Worm (Caenorhabditis elegans) whole organism, L3 larva: ENCODE results near the gene lect-2.

Source experiments
- R02D3.7 ChIP-seq: fragments of 150-350 bp; optimal IDR thresholded peaks from 2 replicates; lab custom pipeline; 2014; ENCODE audit warnings: missing biosample characterization, missing genetic modification characterization
- ZK546.5 ChIP-seq: sonication (generic microtip); optimal IDR thresholded peaks from 2 replicates; lab custom pipeline; 2017; ENCODE audit warnings: missing biosample characterization, missing genetic modification characterization
- aly-2 ChIP-seq: fragments of 150-350 bp; optimal IDR thresholded peaks from 2 replicates; lab custom pipeline; 2014; ENCODE audit warnings: missing biosample characterization, missing genetic modification characterization
- ama-1 ChIP-seq: fragments of 150-350 bp; optimal IDR thresholded peaks from 2 replicates; lab custom pipeline; 2018
- ceh-16 ChIP-seq: sonication (generic microtip); optimal IDR thresholded peaks from 2 replicates; lab custom pipeline; 2017; ENCODE audit warnings: missing biosample characterization, missing genetic modification characterization
- ceh-28 ChIP-seq: fragments of 150-350 bp; optimal IDR thresholded peaks from 2 replicates; lab custom pipeline; 2014; ENCODE audit warnings: missing biosample characterization, missing genetic modification reagents, missing genetic modification characterization
- ceh-9 ChIP-seq: sonication (generic microtip); optimal IDR thresholded peaks from 2 replicates; lab custom pipeline; 2018; ENCODE audit warnings: missing biosample characterization, missing genetic modification characterization
- daf-12 ChIP-seq: fragments of 150-350 bp; optimal IDR thresholded peaks from 2 replicates; lab custom pipeline; 2014; ENCODE audit warnings: missing biosample characterization, missing genetic modification reagents, missing genetic modification characterization
- egl-27 ChIP-seq: sonication (generic microtip); optimal IDR thresholded peaks from 4 replicates; lab custom pipeline; 2017; ENCODE audit warnings: missing biosample characterization, missing genetic modification reagents, missing genetic modification characterization
- egl-5 ChIP-seq: fragments of 150-350 bp; optimal IDR thresholded peaks from 2 replicates; lab custom pipeline; 2017; ENCODE audit warnings: missing biosample characterization, missing genetic modification reagents, missing genetic modification characterization, inconsistent platforms
- elt-1 ChIP-seq: fragments of 150-350 bp; optimal IDR thresholded peaks from 2 replicates; lab custom pipeline; 2014; ENCODE audit warnings: missing biosample characterization, missing genetic modification characterization
- elt-2 ChIP-seq: sonication (generic microtip); optimal IDR thresholded peaks from 2 replicates; lab custom pipeline; 2016; ENCODE audit warnings: missing genetic modification reagents, mild to moderate bottlenecking, missing genetic modification characterization, missing compliant biosample characterization
- elt-3 ChIP-seq, 3 experiments: fragments of 150-350 bp in 1 of 3; sonication (generic microtip) in 2 of 3; optimal IDR thresholded peaks; 2 replicates in 2 of 3; 4 replicates in 1 of 3; lab custom pipeline; 2014 to 2017; ENCODE audit warnings: missing biosample characterization in 3 of 3, missing genetic modification characterization in 3 of 3
- eor-1 ChIP-seq, 2 experiments: fragments of 150-350 bp; optimal IDR thresholded peaks; 2 replicates each; lab custom pipeline; 2014 to 2018; ENCODE audit warnings: missing biosample characterization in 2 of 2, missing genetic modification characterization in 2 of 2
- fkh-10 ChIP-seq: sonication (generic microtip); optimal IDR thresholded peaks from 2 replicates; lab custom pipeline; 2017; ENCODE audit warnings: missing biosample characterization, missing genetic modification reagents, missing genetic modification characterization
- fkh-2 ChIP-seq: fragments of 150-350 bp; optimal IDR thresholded peaks from 2 replicates; lab custom pipeline; 2014; ENCODE audit warnings: missing biosample characterization, missing genetic modification reagents, missing genetic modification characterization
- fos-1 ChIP-seq: fragments of 150-350 bp; optimal IDR thresholded peaks from 2 replicates; lab custom pipeline; 2014; ENCODE audit warnings: missing biosample characterization, missing genetic modification characterization
- hmg-11 ChIP-seq: sonication (generic microtip); optimal IDR thresholded peaks from 2 replicates; lab custom pipeline; 2016; ENCODE audit warnings: missing genetic modification characterization, missing compliant biosample characterization
- jun-1 ChIP-seq: fragments of 150-350 bp; optimal IDR thresholded peaks from 2 replicates; lab custom pipeline; 2014; ENCODE audit warnings: missing biosample characterization, missing genetic modification reagents, missing genetic modification characterization
- lin-15B ChIP-seq: fragments of 150-350 bp; optimal IDR thresholded peaks from 2 replicates; lab custom pipeline; 2014; ENCODE audit warnings: missing biosample characterization, missing genetic modification characterization
- lin-39 ChIP-seq: fragments of 150-350 bp; optimal IDR thresholded peaks from 2 replicates; lab custom pipeline; 2018; ENCODE audit warnings: missing biosample characterization, missing genetic modification reagents, missing genetic modification characterization
- mml-1 ChIP-seq: fragments of 150-350 bp; sonication (generic microtip); optimal IDR thresholded peaks from 3 replicates; lab custom pipeline; 2014; ENCODE audit warnings: missing biosample characterization, missing genetic modification characterization
- nfya-1 ChIP-seq: sonication (generic microtip); optimal IDR thresholded peaks from 2 replicates; lab custom pipeline; 2017; ENCODE audit warnings: missing genetic modification characterization, mild to moderate bottlenecking, missing compliant biosample characterization, antibody characterized with exemption, moderate library complexity; ENCODE audit not compliant: insufficient read depth
- nhr-11 ChIP-seq: fragments of 150-350 bp; optimal IDR thresholded peaks from 2 replicates; lab custom pipeline; 2014; ENCODE audit warnings: missing biosample characterization, missing genetic modification characterization
- nhr-12 ChIP-seq: fragments of 150-350 bp; optimal IDR thresholded peaks from 2 replicates; lab custom pipeline; 2014; ENCODE audit warnings: missing biosample characterization, missing genetic modification characterization
- nhr-23 ChIP-seq: fragments of 150-350 bp; optimal IDR thresholded peaks from 2 replicates; lab custom pipeline; 2014; ENCODE audit warnings: missing biosample characterization, missing genetic modification reagents, missing genetic modification characterization
- nhr-237 ChIP-seq: fragments of 150-350 bp; optimal IDR thresholded peaks from 2 replicates; lab custom pipeline; 2014; ENCODE audit warnings: missing biosample characterization, missing genetic modification characterization
- nhr-28 ChIP-seq: fragments of 150-350 bp; optimal IDR thresholded peaks from 2 replicates; lab custom pipeline; 2014; ENCODE audit warnings: missing biosample characterization, missing genetic modification characterization
- nhr-43 ChIP-seq: sonication (generic microtip); optimal IDR thresholded peaks from 2 replicates; lab custom pipeline; 2016; ENCODE audit warnings: mild to moderate bottlenecking, missing genetic modification characterization, missing compliant biosample characterization; ENCODE audit not compliant: poor library complexity, severe bottlenecking
- nhr-67 ChIP-seq: fragments of 150-350 bp; optimal IDR thresholded peaks from 2 replicates; lab custom pipeline; 2014; ENCODE audit warnings: missing biosample characterization, missing genetic modification characterization
- nhr-76 ChIP-seq: fragments of 150-350 bp; sonication (generic microtip); optimal IDR thresholded peaks from 5 replicates; lab custom pipeline; 2014; ENCODE audit warnings: missing biosample characterization, missing genetic modification characterization
- nhr-77 ChIP-seq: fragments of 150-350 bp; optimal IDR thresholded peaks from 2 replicates; lab custom pipeline; 2014; ENCODE audit warnings: missing biosample characterization, missing genetic modification characterization
- pha-4 ChIP-seq: fragments of 150-350 bp; optimal IDR thresholded peaks from 2 replicates; lab custom pipeline; 2014; ENCODE audit warnings: missing biosample characterization, missing genetic modification reagents, missing genetic modification characterization
- pqm-1 ChIP-seq: fragments of 150-350 bp; optimal IDR thresholded peaks from 2 replicates; lab custom pipeline; 2017; ENCODE audit warnings: missing biosample characterization, missing genetic modification characterization, inconsistent platforms
- skn-1 ChIP-seq: fragments of 150-350 bp; optimal IDR thresholded peaks from 2 replicates; lab custom pipeline; 2014; ENCODE audit warnings: missing biosample characterization, missing genetic modification characterization
- snpc-4 ChIP-seq: fragments of 150-350 bp; optimal IDR thresholded peaks from 2 replicates; lab custom pipeline; 2014; ENCODE audit warnings: missing biosample characterization, missing genetic modification characterization
- tbx-2 ChIP-seq: sonication (generic microtip); optimal IDR thresholded peaks from 2 replicates; lab custom pipeline; 2016; ENCODE audit warnings: mild to moderate bottlenecking, missing genetic modification characterization, missing compliant biosample characterization
- unc-39 ChIP-seq: sonication (generic microtip); optimal IDR thresholded peaks from 4 replicates; lab custom pipeline; 2017; ENCODE audit warnings: missing biosample characterization, missing genetic modification characterization
- unc-62 ChIP-seq: fragments of 150-350 bp; sonication (generic microtip); optimal IDR thresholded peaks from 4 replicates; lab custom pipeline; 2014; ENCODE audit warnings: missing biosample characterization, missing genetic modification reagents, missing genetic modification characterization
- zag-1 ChIP-seq: fragments of 150-350 bp; optimal IDR thresholded peaks from 2 replicates; lab custom pipeline; 2014; ENCODE audit warnings: missing biosample characterization, missing genetic modification characterization
- ztf-11 ChIP-seq: fragments of 150-350 bp; optimal IDR thresholded peaks from 2 replicates; lab custom pipeline; 2014; ENCODE audit warnings: missing biosample characterization, missing genetic modification characterization
- ztf-4 ChIP-seq: fragments of 150-350 bp; optimal IDR thresholded peaks from 2 replicates; lab custom pipeline; 2014; ENCODE audit warnings: missing biosample characterization, missing genetic modification characterization

lect-2 gene

DNA sequence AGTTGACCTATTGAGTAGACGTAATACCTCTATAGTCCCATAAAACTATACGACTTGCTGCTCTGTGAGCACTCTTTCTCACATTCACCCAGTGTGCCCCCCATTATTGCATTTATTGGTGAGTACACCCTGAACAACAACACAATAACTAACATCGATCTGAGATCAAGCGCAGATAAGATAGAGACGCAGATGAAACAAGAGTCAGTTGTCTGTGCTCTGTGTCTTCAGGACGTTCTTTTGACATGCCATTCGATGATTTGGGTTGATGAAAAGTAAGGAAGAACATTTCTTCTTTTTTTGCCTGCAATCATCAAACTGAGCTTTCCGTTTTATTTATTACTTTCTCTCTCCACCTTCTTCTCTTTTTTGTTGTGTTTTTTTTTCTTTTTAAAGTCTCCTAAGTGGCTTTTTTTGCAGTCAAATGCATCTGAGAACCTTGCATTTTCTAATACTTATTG, at the start of gene lect-2:
Gene lect-2, plus strand, starts transcription at position 411 of the 461 bp plus-strand sequence.
- TF ChIP-seq pha-4 (no peak), jun-1 (no peak), nhr-12 (no peak), ZK546.5 (tag; lab: Kevin White, UChicago) (no peak), mml-1 (no peak), egl-5 (tag; lab: Kevin White, UChicago) (peak; percentile 70), nhr-11 (tag; lab: Kevin White, UChicago) (no peak), unc-62 (GFP tag; lab: Kevin White, UChicago) (no peak), elt-3 (tag; optimal IDR thresholded peaks at IDR 0.05; lab: Kevin White, UChicago) (no peak), ceh-28 (no peak), nfya-1 (tag; lab: Kevin White, UChicago) (no peak), elt-1 (peak; percentile 39), ceh-16 (tag; lab: Kevin White, UChicago) (no peak), R02D3.7 (tag; lab: Kevin White, UChicago) (no peak), zag-1 (tag; lab: Kevin White, UChicago) (no peak), ceh-9 (no peak), lin-39 (peak; percentile 20), fkh-2 (no peak), daf-12 (no peak), pqm-1 (tag; lab: Kevin White, UChicago) (no peak), nhr-28 (tag; lab: Kevin White, UChicago) (no peak), lin-15B (tag; lab: Kevin White, UChicago) (no peak), ama-1 (lab: Kevin White, UChicago) (no peak), nhr-76 (tag; lab: Kevin White, UChicago) (no peak), snpc-4 (no peak), skn-1 (tag; lab: Kevin White, UChicago) (no peak)

DNA sequence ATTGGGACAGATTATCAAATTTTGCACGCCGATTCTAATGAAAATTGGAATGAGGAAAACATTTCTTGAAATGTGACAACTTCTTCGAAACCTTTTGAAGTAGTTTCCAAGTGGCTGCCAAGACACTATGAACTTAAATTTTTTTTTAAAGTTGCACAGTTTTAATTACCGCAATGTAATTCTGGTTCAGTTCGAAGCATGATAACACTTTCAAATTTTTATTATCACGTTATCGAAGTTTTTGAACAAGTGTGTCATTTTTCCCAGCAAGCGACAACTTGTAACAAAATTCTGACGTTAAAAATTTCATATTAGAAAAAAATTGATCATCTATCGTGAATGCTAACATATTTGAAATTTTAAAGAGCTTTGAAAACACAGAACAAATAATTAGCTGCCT, 47.8 kb upstream of the lect-2 start:
- TF ChIP-seq mml-1 (no peak), elt-2 (tag; lab: Kevin White, UChicago) (peak; percentile 73)

DNA sequence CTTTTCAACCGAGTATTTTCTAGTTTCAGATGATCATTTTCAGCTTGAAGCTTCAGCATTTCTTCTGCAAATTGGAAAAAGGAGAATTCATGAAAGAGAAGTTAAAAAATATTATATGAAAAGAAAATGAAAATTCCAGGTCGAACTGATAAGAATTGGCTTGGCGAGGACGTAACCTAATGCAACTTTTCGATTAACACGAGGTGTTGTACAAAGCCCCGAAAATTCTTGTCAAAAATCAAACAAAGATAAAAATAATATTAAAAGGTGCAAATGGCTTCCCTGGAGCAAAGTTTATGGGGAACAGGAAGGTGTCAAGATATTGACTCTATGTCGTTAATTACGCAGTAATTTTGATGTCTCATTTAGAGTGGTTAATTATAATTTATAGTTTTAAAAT, 46.2 kb upstream of the lect-2 start:
- peak; percentile 95 for TF ChIP-seq elt-2 (tag; lab: Kevin White, UChicago)
- TF ChIP-seq pqm-1 (tag; lab: Kevin White, UChicago), result peak; percentile 16
- TF ChIP-seq nhr-67 (tag; lab: Kevin White, UChicago), result no peak

DNA sequence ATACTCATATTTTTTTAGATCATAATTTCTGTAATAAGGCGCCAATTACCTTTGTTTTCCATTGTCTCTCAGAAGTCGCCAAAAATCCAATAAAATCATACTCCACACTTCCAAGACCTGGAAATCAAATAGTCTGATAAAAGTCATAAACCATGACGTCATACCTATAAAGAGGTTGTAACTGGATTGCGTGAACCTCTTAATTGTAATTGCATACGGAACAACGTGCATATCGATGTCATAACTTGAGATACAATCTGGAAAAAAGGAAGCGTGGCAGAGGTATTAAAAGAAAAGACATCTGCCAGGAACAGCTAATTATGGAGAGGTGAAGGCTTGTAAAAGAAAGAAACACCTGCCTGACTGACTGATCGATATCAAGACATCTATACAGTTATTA, 45.4 kb upstream of the lect-2 start, which contains the start of gene F10C1.9:
Gene F10C1.9, minus strand, starts transcription at position 197 of the 400 bp plus-strand sequence.
- TF ChIP-seq ceh-28 (no peak), elt-2 (tag; lab: Kevin White, UChicago) (peak; percentile 69), nhr-76 (tag; lab: Kevin White, UChicago) (no peak)
- TF ChIP-seq, all 47 proteins: peak for 1

DNA sequence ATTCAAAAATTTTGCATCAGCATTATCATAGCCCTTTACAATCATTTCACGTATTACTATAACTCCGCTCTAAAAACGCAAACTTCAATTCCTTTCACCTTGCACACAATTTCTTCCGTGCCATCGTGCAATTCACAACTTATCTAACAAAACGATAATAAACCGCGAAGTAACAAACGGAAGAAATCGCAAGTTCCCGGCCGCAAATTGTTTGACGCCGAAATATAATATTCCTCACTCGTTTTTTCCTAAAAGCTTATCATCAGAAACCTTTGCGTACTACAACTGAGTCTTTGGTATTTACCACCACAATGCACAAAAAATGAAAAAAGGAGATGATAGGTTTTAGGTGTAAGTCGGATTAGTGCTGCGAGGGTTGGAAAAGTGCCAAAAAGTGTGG, 43.2 kb upstream of the lect-2 start:
- TF ChIP-seq elt-2 (tag; lab: Kevin White, UChicago) (peak; percentile 94), ztf-4 (tag; lab: Kevin White, UChicago) (no peak)

DNA sequence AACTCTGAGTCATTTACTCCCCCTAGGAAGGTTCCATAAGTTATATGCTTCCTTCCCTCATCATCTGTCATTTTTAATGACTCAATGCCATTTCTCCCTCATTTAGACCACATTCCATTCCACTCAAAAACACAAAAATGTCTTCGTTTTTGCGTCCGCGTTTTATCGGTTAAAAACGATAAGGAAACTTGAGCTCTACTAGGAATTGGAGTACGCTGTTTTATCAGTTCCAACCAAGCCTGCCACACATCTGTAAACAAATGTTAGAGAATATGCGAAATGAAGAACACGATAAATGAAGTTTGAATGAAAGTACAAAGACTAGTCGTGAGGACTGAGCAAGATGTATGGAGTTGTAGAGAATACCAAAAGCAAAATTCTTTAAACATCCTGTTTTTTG, 42.1 kb upstream of the lect-2 start:
- TF ChIP-seq fos-1 (tag; lab: Kevin White, UChicago) (no peak), nhr-43 (tag; lab: Kevin White, UChicago) (no peak), skn-1 (tag; lab: Kevin White, UChicago) (peak; percentile 1), unc-39 (tag; lab: Kevin White, UChicago) (no peak), R02D3.7 (tag; lab: Kevin White, UChicago) (no peak), tbx-2 (no peak), ceh-16 (tag; lab: Kevin White, UChicago) (no peak), ZK546.5 (tag; lab: Kevin White, UChicago) (no peak), nhr-11 (tag; lab: Kevin White, UChicago) (no peak), zag-1 (tag; lab: Kevin White, UChicago) (no peak), pha-4 (peak; percentile 39), egl-5 (tag; lab: Kevin White, UChicago) (no peak), pqm-1 (tag; lab: Kevin White, UChicago) (peak; percentile 97), elt-2 (tag; lab: Kevin White, UChicago) (peak; percentile 100), nhr-67 (tag; lab: Kevin White, UChicago) (no peak), nhr-23 (tag; lab: Kevin White, UChicago) (no peak), ceh-28 (no peak), hmg-11 (tag; lab: Kevin White, UChicago) (no peak), ceh-9 (no peak), nhr-77 (tag; lab: Kevin White, UChicago) (no peak), elt-3 (tag; optimal IDR thresholded peaks at IDR 0.05; lab: Kevin White, UChicago) (no peak), ztf-11 (tag; lab: Kevin White, UChicago) (no peak), nfya-1 (tag; lab: Kevin White, UChicago) (no peak), nhr-237 (tag; lab: Kevin White, UChicago) (no peak), egl-27 (tag; lab: Kevin White, UChicago) (no peak), aly-2 (tag; lab: Kevin White, UChicago) (no peak), jun-1 (peak; percentile 76), fkh-10 (GFP tag; lab: Kevin White, UChicago) (no peak), lin-15B (tag; lab: Kevin White, UChicago) (no peak), eor-1 (tag; optimal IDR thresholded peaks at IDR 0.05; lab: Kevin White, UChicago) (no peak)
